Worm (Caenorhabditis elegans) whole organism, L4/young adult: ENCODE data around the gene srab-3.
A peak's percentile ranks its signal among the peaks of the same experiment; 100 is the strongest.

Experiments
- W03F9.2 ChIP-seq: fragments of 150-350 bp; optimal IDR thresholded peaks from 2 replicates; lab custom pipeline; 2014; ENCODE audit warnings: missing biosample characterization, missing genetic modification characterization
- dao-5 ChIP-seq: sonication (generic microtip); optimal IDR thresholded peaks from 2 replicates; lab custom pipeline; 2016; ENCODE audit warnings: missing genotype, missing genetic modification characterization, moderate library complexity, missing compliant biosample characterization
- him-1 ChIP-seq: sonication (generic microtip); optimal IDR thresholded peaks from 2 replicates; lab custom pipeline; 2016; ENCODE audit warnings: missing genotype, missing genetic modification reagents, missing genetic modification characterization, missing compliant biosample characterization

srab-3 gene

DNA sequence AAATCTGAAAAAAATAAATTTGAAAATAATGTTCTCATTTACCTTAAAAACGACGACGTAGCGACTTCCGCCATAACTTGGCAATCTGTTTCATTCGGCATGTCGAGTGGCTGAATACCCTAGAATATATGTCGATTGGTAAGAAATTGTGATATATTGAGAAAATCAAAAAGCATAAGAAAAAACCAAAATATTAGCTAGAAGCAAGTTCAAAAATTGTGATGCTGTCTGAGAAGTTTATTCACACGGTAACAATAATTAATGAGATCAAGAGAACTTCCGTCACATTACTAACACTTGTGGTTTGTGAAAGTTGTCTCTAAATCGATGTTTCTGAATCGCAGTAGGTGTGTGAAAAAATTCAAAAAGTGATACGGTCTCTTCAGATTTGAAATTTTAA is 5.7 kb downstream of the srab-3 start, which contains the start of gene srab-1:
srab-1 (minus strand) TSS at position 101 of the 400 bp plus-strand sequence.
- TF ChIP-seq W03F9.2 (tag; lab: Kevin White, UChicago) (no peak), dao-5 (tag; lab: Kevin White, UChicago) (no peak), him-1 (tag; lab: Kevin White, UChicago) (no peak)

- TF ChIP-seq W03F9.2 (tag; lab: Kevin White, UChicago) (no peak), dao-5 (tag; lab: Kevin White, UChicago) (no peak), him-1 (tag; lab: Kevin White, UChicago) (no peak)
These were observed 8.8 kb downstream of the srab-3 start, which contains the start of gene unc-46 for ce11 chrV:5098925-5099324. Gene unc-46 (minus strand): TSS chrV:5099025.

- no peak for TF ChIP-seq him-1 (tag; lab: Kevin White, UChicago)
- TF ChIP-seq W03F9.2 (tag; lab: Kevin White, UChicago): no peak
- TF ChIP-seq dao-5 (tag; lab: Kevin White, UChicago): no peak
These were observed 10.7 kb downstream of the srab-3 start, which contains the start of gene C04F5.2 for ce11 chrV:5097035-5097434. Gene C04F5.2 (minus strand): TSS chrV:5097135.

- TF ChIP-seq W03F9.2 (tag; lab: Kevin White, UChicago) (no peak), dao-5 (tag; lab: Kevin White, UChicago) (no peak), him-1 (tag; lab: Kevin White, UChicago) (no peak)
These were observed 17.3 kb downstream of the srab-3 start for ce11 chrV:5090386-5090785.

DNA sequence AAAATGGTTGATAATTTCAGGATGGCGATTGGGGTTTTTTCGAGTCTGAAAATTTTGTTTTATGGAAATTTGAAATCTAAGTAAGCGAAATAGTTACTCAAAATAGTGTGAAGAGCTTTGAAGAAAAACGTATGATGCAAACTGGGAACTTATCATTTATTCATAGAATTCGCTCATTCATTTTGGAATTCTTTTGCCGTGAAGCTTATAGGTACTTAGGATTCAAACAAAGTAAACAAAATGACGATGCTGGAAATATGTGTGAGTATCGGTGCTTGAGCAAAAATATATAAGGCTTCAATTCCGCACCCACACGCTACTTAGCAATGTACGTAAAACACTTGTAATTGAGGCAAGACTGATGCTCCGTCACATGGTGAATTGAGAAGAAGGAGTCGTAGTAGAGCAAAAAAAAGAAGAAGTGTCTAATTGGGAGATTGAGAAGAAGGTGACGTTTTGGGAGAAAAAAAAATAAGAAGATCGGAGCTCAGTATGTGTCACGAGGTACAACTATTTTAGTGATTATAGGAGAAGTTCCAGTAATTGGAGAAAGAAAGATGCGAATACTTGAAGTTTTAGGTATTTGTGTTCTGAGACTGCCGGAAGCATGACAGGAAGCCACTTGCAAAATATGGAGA is 18.1 kb downstream of the srab-3 start, which contains the start of gene glb-32:
glb-32 (minus strand) TSS at position 51 of the 638 bp plus-strand sequence.
- TF ChIP-seq dao-5 (tag; lab: Kevin White, UChicago) (no peak), him-1 (tag; lab: Kevin White, UChicago) (no peak), W03F9.2 (tag; lab: Kevin White, UChicago) (no peak)

ce11 chrV:5088311-5088710 is 19.4 kb downstream of the srab-3 start:
- TF ChIP-seq him-1 (tag; lab: Kevin White, UChicago) (no peak), dao-5 (tag; lab: Kevin White, UChicago) (no peak), W03F9.2 (tag; lab: Kevin White, UChicago) (no peak)

DNA sequence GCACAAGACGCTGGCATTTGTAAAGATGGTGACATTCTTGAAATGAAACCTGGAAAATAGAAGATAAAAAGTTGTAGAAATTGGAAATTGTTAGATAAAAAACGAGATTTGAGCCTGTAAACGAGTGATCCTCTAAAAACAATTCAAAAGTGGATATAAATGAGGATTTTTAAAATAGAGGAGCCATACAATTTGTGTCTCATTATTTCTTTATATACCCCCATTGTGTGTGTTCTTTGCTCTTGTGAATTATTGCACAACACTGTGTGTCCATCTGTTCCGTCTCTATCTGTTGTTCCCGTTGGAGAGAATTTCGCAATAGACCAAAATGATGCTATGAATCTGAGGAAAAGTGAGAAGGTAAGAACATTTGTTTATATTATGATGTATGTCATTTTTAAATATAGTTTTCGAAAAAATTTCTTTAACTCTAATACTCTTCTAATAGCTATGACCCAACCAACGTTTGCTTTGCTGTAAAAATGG is 20.8 kb downstream of the srab-3 start, which contains the start of gene Y58A7A.5:
Y58A7A.5 (minus strand) TSS at position 51 of the 486 bp plus-strand sequence.
- no peak for TF ChIP-seq dao-5 (tag; lab: Kevin White, UChicago)
- TF ChIP-seq him-1 (tag; lab: Kevin White, UChicago): no peak
- no peak for TF ChIP-seq W03F9.2 (tag; lab: Kevin White, UChicago)

DNA sequence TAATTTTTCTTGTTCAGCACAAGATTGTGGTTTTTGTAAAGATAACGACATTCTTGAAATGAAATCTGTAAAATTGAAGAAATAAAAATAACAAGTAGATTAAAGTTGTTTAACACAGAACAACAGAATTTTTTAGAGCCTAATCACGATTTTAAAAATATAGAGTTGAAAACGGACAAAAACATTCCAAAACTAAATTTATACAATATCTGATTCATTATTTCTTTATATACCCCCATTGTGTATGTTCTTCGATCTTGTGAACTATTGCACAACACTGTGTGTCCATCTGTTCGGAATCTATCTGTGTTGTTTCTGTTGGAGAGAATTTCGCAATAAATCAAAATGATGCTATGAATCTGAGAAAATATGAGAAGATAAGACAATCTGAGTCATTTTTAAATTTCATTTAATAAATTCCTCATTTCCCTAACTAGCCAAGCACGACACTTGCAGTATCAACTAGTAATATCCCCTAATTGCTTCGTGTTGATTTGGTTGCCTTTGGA is 22.7 kb downstream of the srab-3 start, which contains the start of gene Y58A7A.4:
Y58A7A.4 (minus strand) TSS at position 51 of the 509 bp plus-strand sequence.
- TF ChIP-seq W03F9.2 (tag; lab: Kevin White, UChicago) (no peak), dao-5 (tag; lab: Kevin White, UChicago) (no peak), him-1 (tag; lab: Kevin White, UChicago) (no peak)

DNA sequence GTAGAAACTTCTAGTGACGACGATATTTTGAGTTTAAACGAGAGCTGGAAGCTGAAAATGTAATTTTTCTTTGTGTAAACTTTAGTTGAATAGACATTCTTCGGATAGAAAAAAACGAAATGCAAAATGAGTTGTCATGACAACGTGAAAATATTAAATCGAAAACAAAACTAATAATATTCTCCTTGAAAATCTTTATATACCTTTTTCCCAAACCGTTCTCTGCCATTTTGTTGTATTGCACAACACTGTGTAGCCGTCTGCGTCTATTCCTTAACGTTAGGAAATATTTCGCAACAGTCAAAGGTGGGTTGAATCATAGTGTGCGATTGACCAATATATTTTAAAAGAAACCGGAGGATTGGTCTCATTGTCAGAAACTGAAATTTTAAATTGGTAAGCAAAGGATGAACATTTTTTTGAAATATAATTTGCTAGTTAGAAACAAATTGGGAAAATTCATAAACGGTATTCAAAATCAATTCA is 26.8 kb downstream of the srab-3 start, which contains the start of gene Y58A7A.3:
Y58A7A.3 (minus strand) TSS at position 51 of the 486 bp plus-strand sequence.
- TF ChIP-seq W03F9.2 (tag; lab: Kevin White, UChicago) (peak; percentile 68), dao-5 (tag; lab: Kevin White, UChicago) (no peak), him-1 (tag; lab: Kevin White, UChicago) (no peak)

ce11 chrV:5072082-5072481 is 35.6 kb downstream of the srab-3 start, which contains the start of gene Y58A7A.2:
Gene Y58A7A.2 (minus strand): TSS chrV:5072182.
- TF ChIP-seq dao-5 (tag; lab: Kevin White, UChicago): no peak
- TF ChIP-seq him-1 (tag; lab: Kevin White, UChicago): no peak
- no peak for TF ChIP-seq W03F9.2 (tag; lab: Kevin White, UChicago)

ce11 chrV:5069440-5069839 is 38.3 kb downstream of the srab-3 start, which contains the start of gene Y58A7A.1:
Gene Y58A7A.1 (minus strand): TSS chrV:5069540.
- TF ChIP-seq W03F9.2 (tag; lab: Kevin White, UChicago): no peak
- no peak for TF ChIP-seq dao-5 (tag; lab: Kevin White, UChicago)
- no peak for TF ChIP-seq him-1 (tag; lab: Kevin White, UChicago)

- no peak for TF ChIP-seq him-1 (tag; lab: Kevin White, UChicago)
- TF ChIP-seq dao-5 (tag; lab: Kevin White, UChicago): no peak
- TF ChIP-seq W03F9.2 (tag; lab: Kevin White, UChicago): no peak
These were observed 40.3 kb downstream of the srab-3 start for ce11 chrV:5067390-5067789.
